Worm (Caenorhabditis elegans) whole organism, L2 larva: Measurements from ENCODE around the gene apc-17.

Experiments used
- ZK546.5 ChIP-seq: sonication (generic microtip); optimal IDR thresholded peaks from 2 replicates; lab custom pipeline; 2017; ENCODE audit warnings: missing biosample characterization, missing genetic modification characterization
- nhr-11 ChIP-seq: fragments of 150-350 bp; optimal IDR thresholded peaks from 2 replicates; lab custom pipeline; 2014; ENCODE audit warnings: missing biosample characterization, missing genetic modification characterization
- nhr-77 ChIP-seq: fragments of 150-350 bp; optimal IDR thresholded peaks from 2 replicates; lab custom pipeline; 2014; ENCODE audit warnings: missing biosample characterization, missing genetic modification characterization
- snpc-4 ChIP-seq: fragments of 150-350 bp; optimal IDR thresholded peaks from 2 replicates; lab custom pipeline; 2014; ENCODE audit warnings: missing biosample characterization, missing genetic modification characterization
- unc-55 ChIP-seq: fragments of 150-350 bp; sonication (generic microtip); optimal IDR thresholded peaks from 3 replicates; lab custom pipeline; 2014; ENCODE audit warnings: missing biosample characterization, missing genetic modification reagents, missing genetic modification characterization
- unc-62 ChIP-seq: fragments of 150-350 bp; optimal IDR thresholded peaks from 2 replicates; lab custom pipeline; 2014; ENCODE audit warnings: missing biosample characterization, missing genetic modification reagents, missing genetic modification characterization

DNA sequence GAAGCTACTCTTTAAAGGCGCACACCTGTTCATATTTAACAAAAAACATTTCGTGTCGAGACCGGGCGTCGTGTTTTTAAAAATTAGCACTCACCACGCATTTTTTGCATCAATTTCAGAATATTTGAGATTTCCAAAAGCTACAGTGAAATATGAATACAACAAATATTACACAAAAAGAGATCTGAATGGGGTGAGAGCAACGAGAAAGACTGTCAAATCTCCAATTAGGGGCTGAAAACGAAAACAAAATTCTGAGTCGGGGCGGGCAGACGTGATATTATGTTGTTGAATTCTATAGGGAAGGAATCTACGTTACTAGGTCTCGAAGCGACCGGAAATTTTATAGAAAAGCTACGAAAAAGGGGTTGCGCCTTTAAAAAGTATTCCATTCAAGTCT lies 4.3 kb upstream of the apc-17 start, which contains the start of gene C09H10.5:
- TF ChIP-seq unc-62 (GFP tag; lab: Kevin White, UChicago) = no peak
- TF ChIP-seq unc-55 = no peak
- TF ChIP-seq ZK546.5 (tag; lab: Kevin White, UChicago) = no peak
- no peak for TF ChIP-seq nhr-77 (tag; lab: Kevin White, UChicago)
- no peak for TF ChIP-seq nhr-11 (tag; lab: Kevin White, UChicago)
- TF ChIP-seq snpc-4 (tag; lab: Kevin White, UChicago) = no peak
